Worm (Caenorhabditis elegans): ENCODE measurements around the gene str-109.
A peak's percentile ranks its signal among the peaks of the same experiment; 100 is the strongest.

The str-109 gene

DNA sequence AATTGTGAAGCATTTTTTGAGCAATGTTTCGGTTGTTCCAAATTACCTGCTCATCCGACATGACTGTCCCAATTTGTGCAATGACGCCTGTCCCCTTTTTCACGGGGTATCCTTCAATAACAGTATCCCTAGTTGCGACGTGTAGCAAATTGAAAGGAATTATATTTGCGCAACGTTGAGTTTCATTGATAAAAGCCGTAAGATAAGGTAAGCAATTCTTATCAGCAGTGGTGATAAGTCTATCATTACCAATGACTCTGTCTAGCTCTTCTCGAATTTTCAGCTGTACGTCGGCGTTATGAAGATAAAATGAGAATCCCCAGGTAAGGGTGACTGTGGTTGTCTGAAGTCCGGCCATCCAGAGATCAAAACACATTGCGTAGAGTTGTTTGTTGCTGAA lies 12.1 kb upstream of the str-109 start:
- TF ChIP-seq ceh-82 (tag; optimal IDR thresholded peaks at IDR 0.05), result no peak
- no peak for TF ChIP-seq nhr-12 (tag; optimal IDR thresholded peaks at IDR 0.05)
- peak; percentile 23 for TF ChIP-seq elt-2 (tag; optimal IDR thresholded peaks at IDR 0.05)

DNA sequence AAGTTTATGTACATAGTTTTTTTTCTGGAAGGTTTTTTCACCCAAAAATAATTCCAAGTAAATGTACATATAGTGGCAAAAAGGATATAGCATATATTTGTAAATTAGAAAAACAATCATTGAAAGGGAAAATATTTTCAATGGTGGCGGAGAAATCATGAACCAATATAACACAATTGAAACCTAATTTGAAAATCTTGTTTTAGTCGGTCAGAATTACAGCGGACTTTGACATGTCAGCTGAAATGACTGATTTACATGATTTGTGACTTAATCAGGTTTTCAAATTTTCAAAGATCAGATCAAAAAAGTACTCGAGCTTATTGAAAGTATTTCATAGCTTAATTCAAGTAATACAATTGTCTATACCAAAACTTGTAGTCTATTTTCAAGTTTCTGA lies 9.7 kb upstream of the str-109 start, which contains the start of gene K05D4.9:
K05D4.9 (minus strand) TSS at position 101 of the 400 bp plus-strand sequence.
- TF ChIP-seq elt-3 (tag; optimal IDR thresholded peaks at IDR 0.05) (no peak), nhr-67 (tag; optimal IDR thresholded peaks at IDR 0.05) (no peak), ceh-16 (tag; optimal IDR thresholded peaks at IDR 0.05) (no peak), ztf-11 (tag; optimal IDR thresholded peaks at IDR 0.05) (no peak), ceh-28 (tag; optimal IDR thresholded peaks at IDR 0.05) (no peak), mml-1 (tag; optimal IDR thresholded peaks at IDR 0.05) (no peak), aly-2 (tag; optimal IDR thresholded peaks at IDR 0.05) (no peak), pqm-1 (tag; optimal IDR thresholded peaks at IDR 0.05) (no peak), mdl-1 (tag; optimal IDR thresholded peaks at IDR 0.05) (no peak), nhr-77 (tag; optimal IDR thresholded peaks at IDR 0.05) (no peak), ama-1 (optimal IDR thresholded peaks at IDR 0.05) (no peak), fkh-10 (GFP tag; optimal IDR thresholded peaks at IDR 0.05) (no peak), fos-1 (tag; optimal IDR thresholded peaks at IDR 0.05) (no peak), skn-1 (tag; optimal IDR thresholded peaks at IDR 0.05) (no peak), nhr-12 (tag; optimal IDR thresholded peaks at IDR 0.05) (no peak), snpc-4 (tag; optimal IDR thresholded peaks at IDR 0.05) (no peak), hmg-11 (tag; optimal IDR thresholded peaks at IDR 0.05) (no peak), nhr-76 (tag; optimal IDR thresholded peaks at IDR 0.05) (no peak)

DNA sequence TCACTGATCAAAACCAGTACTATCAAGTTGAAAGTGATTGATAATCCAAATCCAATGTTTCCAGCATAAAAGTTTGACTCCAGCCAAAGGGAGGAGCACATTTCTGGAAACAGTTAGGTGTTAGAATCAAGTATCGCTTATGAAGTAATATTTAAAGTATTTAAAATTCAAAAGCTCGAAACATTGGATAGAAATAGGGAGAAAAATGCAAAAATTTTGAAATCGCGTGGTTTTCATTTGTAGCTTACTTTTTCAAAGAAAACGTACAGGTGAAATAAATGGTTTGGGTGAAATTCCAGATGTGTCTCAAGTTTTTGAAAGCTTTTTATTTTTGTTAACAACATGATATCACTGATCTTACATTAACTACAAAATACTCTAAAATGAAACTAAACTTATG lies 7.0 kb upstream of the str-109 start, which contains the start of gene str-111:
str-111 (minus strand) TSS at position 101 of the 400 bp plus-strand sequence.
- no peak for TF ChIP-seq unc-39 (tag; optimal IDR thresholded peaks at IDR 0.05)

DNA sequence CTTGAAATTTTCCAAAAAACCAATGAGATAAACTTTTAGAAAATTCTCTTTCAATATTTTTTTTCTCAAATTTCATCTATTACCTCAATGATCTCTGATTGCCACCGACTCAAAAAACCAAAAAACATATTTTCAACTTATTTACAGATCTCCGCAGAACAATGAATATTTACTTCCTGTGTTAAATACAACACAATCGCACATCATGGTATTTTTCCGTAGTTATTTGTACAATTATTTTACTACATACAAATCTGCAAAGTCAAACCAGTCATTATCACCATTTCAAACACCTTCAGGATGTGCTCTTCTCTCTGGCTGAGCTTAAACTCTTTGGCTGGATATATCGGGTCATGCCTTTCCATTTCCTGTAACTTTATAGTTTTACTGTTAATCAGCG lies 3.9 kb upstream of the str-109 start, which contains the start of gene str-108:
str-108 (plus strand) TSS at position 301 of the 400 bp plus-strand sequence.
- TF ChIP-seq pqm-1 (tag; optimal IDR thresholded peaks at IDR 0.05), result no peak
- no peak for TF ChIP-seq elt-2 (tag; optimal IDR thresholded peaks at IDR 0.05)
- TF ChIP-seq tbx-2 (tag; optimal IDR thresholded peaks at IDR 0.05), result no peak
- TF ChIP-seq egl-5 (tag; optimal IDR thresholded peaks at IDR 0.05), result no peak

- TF ChIP-seq skn-1 (tag; optimal IDR thresholded peaks at IDR 0.05), result no peak
- no peak for TF ChIP-seq egl-5 (tag; optimal IDR thresholded peaks at IDR 0.05)
- TF ChIP-seq ama-1 (optimal IDR thresholded peaks at IDR 0.05), result no peak
- no peak for TF ChIP-seq nhr-11 (tag; optimal IDR thresholded peaks at IDR 0.05)
- TF ChIP-seq elt-3 (tag; optimal IDR thresholded peaks at IDR 0.05), result no peak
- TF ChIP-seq nhr-25 (tag; optimal IDR thresholded peaks at IDR 0.05), result no peak
- TF ChIP-seq daf-12 (tag; optimal IDR thresholded peaks at IDR 0.05), result no peak
Measured at ce11 chrV:16163719-16164118, 1.7 kb upstream of the str-109 start, which contains the start of gene F10A3.12. F10A3.12 (plus strand) TSS chrV:16164019.

DNA sequence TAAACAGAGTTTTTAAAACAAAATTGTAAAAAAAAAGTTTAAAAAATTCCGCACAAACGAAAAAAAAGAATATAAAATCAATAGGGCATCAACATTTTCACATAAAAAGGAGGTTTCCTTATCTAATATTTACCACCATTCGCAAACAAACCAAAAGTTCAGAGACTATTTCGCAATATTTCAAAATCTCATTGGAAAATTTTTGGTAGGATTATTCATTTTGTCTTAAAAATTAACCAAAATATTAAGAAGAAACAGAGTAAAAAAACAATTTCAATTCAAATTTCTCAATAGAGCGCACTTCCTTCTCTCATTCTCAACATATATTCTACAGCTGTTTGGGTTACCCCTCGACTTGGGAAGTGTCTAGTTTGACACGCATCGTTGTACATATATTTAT lies 1.9 kb downstream of the str-109 start:
- TF ChIP-seq pha-4 (tag; optimal IDR thresholded peaks at IDR 0.05) (peak; percentile 71), elt-2 (tag; optimal IDR thresholded peaks at IDR 0.05) (peak; percentile 42), pqm-1 (tag; optimal IDR thresholded peaks at IDR 0.05) (peak; percentile 16), mdl-1 (tag; optimal IDR thresholded peaks at IDR 0.05) (no peak)

DNA sequence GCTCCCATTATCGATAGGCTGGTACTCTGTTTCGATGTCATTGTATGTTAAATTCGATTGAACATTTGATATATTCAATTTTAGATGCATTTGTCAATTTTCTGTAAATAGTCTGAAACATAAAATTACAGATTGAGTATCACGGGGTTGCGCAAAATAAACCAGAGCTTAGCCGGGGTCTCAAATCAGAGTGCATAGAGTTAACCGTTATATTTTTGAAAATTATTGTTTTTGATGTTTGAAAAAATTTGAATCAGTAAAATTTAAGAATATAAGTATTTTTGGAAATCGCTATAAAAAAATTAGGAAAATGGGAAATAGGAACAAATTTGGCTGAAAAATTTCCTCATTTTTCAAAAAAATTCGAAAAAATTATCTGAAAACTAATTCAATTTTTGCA lies 2.4 kb downstream of the str-109 start, which contains the start of gene F10A3.17:
F10A3.17 (minus strand) TSS at position 101 of the 400 bp plus-strand sequence.
- TF ChIP-seq daf-12 (tag; optimal IDR thresholded peaks at IDR 0.05) (no peak), unc-62 (GFP tag; optimal IDR thresholded peaks at IDR 0.05) (no peak), skn-1 (tag; optimal IDR thresholded peaks at IDR 0.05) (no peak), nhr-77 (tag; optimal IDR thresholded peaks at IDR 0.05) (no peak), pha-4 (tag; optimal IDR thresholded peaks at IDR 0.05) (no peak), nhr-11 (tag; optimal IDR thresholded peaks at IDR 0.05) (no peak), egl-5 (tag; optimal IDR thresholded peaks at IDR 0.05) (no peak), fos-1 (tag; optimal IDR thresholded peaks at IDR 0.05) (no peak), nhr-237 (tag; optimal IDR thresholded peaks at IDR 0.05) (no peak), ztf-4 (tag; optimal IDR thresholded peaks at IDR 0.05) (no peak), nhr-76 (tag; optimal IDR thresholded peaks at IDR 0.05) (no peak), mdl-1 (tag; optimal IDR thresholded peaks at IDR 0.05) (no peak)
